Fruit fly (Drosophila melanogaster): ENCODE results near the gene CG13255.

- TF ChIP-seq Abd-B (GFP tag; optimal IDR thresholded peaks at IDR 0.05) (no peak), pfk (GFP tag; optimal IDR thresholded peaks at IDR 0.05) (peak; percentile 99), Vsx1 (GFP tag; optimal IDR thresholded peaks at IDR 0.05) (no peak), CG34422 (GFP tag; IDR thresholded peaks at IDR 0.05) (no peak)
These were observed 44.6 kb upstream of the CG13255 start, which contains the start of gene Six4 for dm6 chr3L:20792693-20793092.

Data from whole organism, embryonic.